Worm (Caenorhabditis elegans) whole organism, midembryonic: ENCODE results near the gene F28H6.4.

ENCODE experiments used
- T22C8.4 ChIP-seq: fragments of 200-800 bp; sonication (Bioruptor generic); IDR thresholded peaks from 2 replicates; pipeline ENCODE4 v1.3.6; 2022; ENCODE audit warnings: missing genetic modification characterization, missing compliant biosample characterization
- cog-1 ChIP-seq: sonication (generic microtip); optimal IDR thresholded peaks from 2 replicates; lab custom pipeline; 2016; ENCODE audit warnings: missing genetic modification characterization, missing compliant biosample characterization
- med-1 ChIP-seq: sonication (generic microtip); optimal IDR thresholded peaks from 2 replicates; lab custom pipeline; 2017; ENCODE audit warnings: missing genetic modification characterization, mild to moderate bottlenecking, missing compliant biosample characterization, antibody characterized with exemption, missing genetic modification reagents; ENCODE audit not compliant: insufficient read depth

ce11 chrX:14179488-14179887, 51.8 kb downstream of the F28H6.4 start:
- TF ChIP-seq T22C8.4 = no peak
- TF ChIP-seq cog-1 (tag; lab: Kevin White, UChicago) = no peak
- no peak for TF ChIP-seq med-1 (GFP tag; lab: Kevin White, UChicago)
